Worm (Caenorhabditis elegans): Measurements from ENCODE around the gene str-55.

DNA sequence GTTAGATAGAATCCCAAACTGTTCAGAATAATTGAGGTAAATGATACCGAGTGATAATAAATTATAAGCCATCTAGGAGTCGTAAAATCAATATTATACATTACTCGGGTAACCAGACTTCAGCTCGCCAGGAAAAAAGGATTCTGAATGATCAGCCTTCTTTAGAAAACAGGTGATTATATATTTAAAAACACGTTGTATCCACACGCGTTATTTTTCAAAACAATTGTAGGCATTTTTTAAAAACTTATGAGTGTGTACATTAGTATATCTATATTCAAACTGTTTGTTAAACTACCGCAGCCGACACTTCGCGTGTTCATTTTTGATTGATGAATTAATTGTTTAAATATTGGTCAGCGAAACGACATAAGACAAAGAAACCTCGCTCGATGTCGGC, 28.6 kb downstream of the str-55 start, which contains the start of gene sri-65:
- TF ChIP-seq lin-32 (GFP tag; optimal IDR thresholded peaks at IDR 0.05) (no peak), lin-13 (tag; optimal IDR thresholded peaks at IDR 0.05) (no peak), unc-120 (tag; optimal IDR thresholded peaks at IDR 0.05; ENCODE audit: poor library complexity, severe bottlenecking) (no peak), nhr-28 (tag; optimal IDR thresholded peaks at IDR 0.05) (no peak), cnd-1 (tag; optimal IDR thresholded peaks at IDR 0.05) (no peak), ces-1 (GFP tag; optimal IDR thresholded peaks at IDR 0.05) (no peak), pha-4 (tag; optimal IDR thresholded peaks at IDR 0.05) (no peak), unc-62 (GFP tag; optimal IDR thresholded peaks at IDR 0.05) (no peak), drap-1 (GFP tag; optimal IDR thresholded peaks at IDR 0.05) (no peak), nhr-12 (tag; optimal IDR thresholded peaks at IDR 0.05) (no peak), nhr-76 (tag; optimal IDR thresholded peaks at IDR 0.05) (no peak), lsy-2 (tag; optimal IDR thresholded peaks at IDR 0.05) (no peak)

All from whole organism, mixed stage, embryonic.